Worm (Caenorhabditis elegans): ENCODE measurements around the gene dmd-7.

ce11 chrV:6239855-6240254 lies 6.9 kb upstream of the dmd-7 start:
- TF ChIP-seq ceh-2 (tag; optimal IDR thresholded peaks at IDR 0.05) (no peak), pqm-1 (tag; optimal IDR thresholded peaks at IDR 0.05) (no peak), ets-4 (tag; optimal IDR thresholded peaks at IDR 0.05) (no peak), fkh-10 (GFP tag; optimal IDR thresholded peaks at IDR 0.05) (no peak), pha-4 (tag; optimal IDR thresholded peaks at IDR 0.05) (no peak), K09A11.1 (tag; optimal IDR thresholded peaks at IDR 0.05; ENCODE audit: insufficient read depth) (no peak), F13H6.1 (tag; optimal IDR thresholded peaks at IDR 0.05) (no peak)

Measured in whole organism, late embryonic.